Worm (Caenorhabditis elegans) whole organism, mixed stage, embryonic: ENCODE data around the gene bpl-1.

Source experiments
- M03D4.4 ChIP-seq: sonication (generic microtip); optimal IDR thresholded peaks from 2 replicates; lab custom pipeline; 2017; ENCODE audit warnings: mild to moderate bottlenecking, missing genetic modification characterization, missing compliant biosample characterization
- ceh-43 ChIP-seq: fragments of 200-800 bp; sonication (Bioruptor generic); optimal IDR thresholded peaks from 2 replicates; lab custom pipeline; 2018; ENCODE audit warnings: mild to moderate bottlenecking, missing genetic modification characterization, moderate library complexity, missing compliant biosample characterization
- ces-1 ChIP-seq: fragments of 150-350 bp; optimal IDR thresholded peaks from 2 replicates; lab custom pipeline; 2014; ENCODE audit warnings: missing biosample characterization, missing genetic modification reagents, missing genetic modification characterization
- cnd-1 ChIP-seq: fragments of 200-800 bp; sonication (Bioruptor generic); optimal IDR thresholded peaks from 2 replicates; lab custom pipeline; 2018; ENCODE audit warnings: mild to moderate bottlenecking, missing genetic modification characterization, missing compliant biosample characterization
- elt-3 ChIP-seq: fragments of 150-350 bp; optimal IDR thresholded peaks from 2 replicates; lab custom pipeline; 2014; ENCODE audit warnings: missing biosample characterization, missing genetic modification characterization
- lsy-2 ChIP-seq: fragments of 150-350 bp; optimal IDR thresholded peaks from 2 replicates; lab custom pipeline; 2014; ENCODE audit warnings: missing biosample characterization, missing genetic modification characterization
- mab-5 ChIP-seq: fragments of 150-350 bp; optimal IDR thresholded peaks from 2 replicates; lab custom pipeline; 2014; ENCODE audit warnings: missing biosample characterization, missing genetic modification characterization
- mls-2 ChIP-seq: sonication (generic microtip); optimal IDR thresholded peaks from 2 replicates; lab custom pipeline; 2016; ENCODE audit warnings: mild to moderate bottlenecking, missing genetic modification characterization, moderate library complexity, missing compliant biosample characterization
- nhr-237 ChIP-seq: fragments of 150-350 bp; optimal IDR thresholded peaks from 2 replicates; lab custom pipeline; 2014; ENCODE audit warnings: missing biosample characterization, missing genetic modification characterization
- nhr-76 ChIP-seq: sonication (generic microtip); optimal IDR thresholded peaks from 2 replicates; lab custom pipeline; 2017; ENCODE audit warnings: missing biosample characterization, missing genetic modification characterization
- pha-4 ChIP-seq: fragments of 150-350 bp; optimal IDR thresholded peaks from 2 replicates; lab custom pipeline; 2018; ENCODE audit warnings: missing biosample characterization, missing genetic modification reagents, missing genetic modification characterization

DNA sequence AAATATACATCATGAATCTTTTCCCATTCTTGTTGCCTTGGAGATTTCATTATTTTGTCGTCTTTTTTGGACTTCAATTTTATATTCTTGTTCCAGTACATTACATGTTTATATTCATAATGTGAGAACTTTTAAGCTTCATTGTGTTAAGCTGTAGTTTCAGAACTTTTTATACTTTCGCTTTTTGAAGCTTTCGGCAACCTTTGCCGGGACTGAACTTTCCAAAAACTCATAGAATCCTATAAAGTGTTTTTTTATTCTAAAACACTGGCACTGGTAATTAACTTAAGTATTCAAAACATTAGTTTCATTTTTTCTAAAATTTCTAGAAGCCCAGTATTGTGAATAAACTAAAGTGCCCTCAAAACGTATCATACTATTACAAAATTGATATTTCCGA, 49.0 kb downstream of the bpl-1 start, which contains the start of gene C32D5.4:
- TF ChIP-seq cnd-1 (tag; lab: Kevin White, UChicago) = no peak
- no peak for TF ChIP-seq nhr-76
- TF ChIP-seq mls-2 = no peak
- TF ChIP-seq elt-3 (tag; lab: Kevin White, UChicago) = no peak
- TF ChIP-seq pha-4 (tag; lab: Kevin White, UChicago) = no peak
- TF ChIP-seq M03D4.4 (tag; lab: Kevin White, UChicago) = no peak
- TF ChIP-seq lsy-2 (tag; lab: Kevin White, UChicago) = no peak
- TF ChIP-seq ceh-43 (GFP tag; lab: Kevin White, UChicago) = no peak
- no peak for TF ChIP-seq nhr-237 (tag; lab: Kevin White, UChicago)
- no peak for TF ChIP-seq ces-1
- TF ChIP-seq mab-5 = no peak
